Fruit fly (Drosophila melanogaster) whole organism, embryonic: ENCODE measurements around the gene rasp.

Source experiments
- Aef1 ChIP-seq: fragments of 200-800 bp; sonication (Bioruptor generic); IDR thresholded peaks from 3 replicates; pipeline ENCODE4 v1.3.6; 2022; ENCODE audit warnings: missing biosample characterization, missing genetic modification characterization
- Atf3 ChIP-seq: fragments of 200-800 bp; sonication (Bioruptor generic); optimal IDR thresholded peaks from 3 replicates; lab custom pipeline; 2016; ENCODE audit warnings: missing biosample characterization, missing genetic modification characterization
- Bdp1 ChIP-seq: fragments of 200-800 bp; sonication (Bioruptor generic); optimal IDR thresholded peaks from 3 replicates; lab custom pipeline; 2016; ENCODE audit warnings: missing biosample characterization, missing genetic modification characterization
- CG10431 ChIP-seq: fragments of 200-800 bp; sonication (Bioruptor generic); optimal IDR thresholded peaks from 3 replicates; lab custom pipeline; 2018; ENCODE audit warnings: missing biosample characterization, mild to moderate bottlenecking, missing genetic modification characterization
- CG10654 ChIP-seq: fragments of 200-800 bp; sonication (Bioruptor generic); optimal IDR thresholded peaks from 2 replicates; lab custom pipeline; 2016; ENCODE audit warnings: missing biosample characterization, missing genetic modification characterization
- CG11723 ChIP-seq: fragments of 200-800 bp; sonication (Bioruptor generic); optimal IDR thresholded peaks from 2 replicates; lab custom pipeline; 2017; ENCODE audit warnings: missing biosample characterization, mild to moderate bottlenecking, missing genetic modification characterization
- CG12071 ChIP-seq: fragments of 200-800 bp; sonication (Bioruptor generic); optimal IDR thresholded peaks from 3 replicates; lab custom pipeline; 2018; ENCODE audit warnings: missing biosample characterization, mild to moderate bottlenecking, missing genetic modification characterization
- CG12299 ChIP-seq: fragments of 200-800 bp; sonication (Bioruptor generic); optimal IDR thresholded peaks from 2 replicates; lab custom pipeline; 2018; ENCODE audit warnings: missing biosample characterization, mild to moderate bottlenecking, missing genetic modification characterization
- CG1233 ChIP-seq: fragments of 200-800 bp; sonication (Bioruptor generic); optimal IDR thresholded peaks from 4 replicates; lab custom pipeline; 2018; ENCODE audit warnings: missing biosample characterization, mild to moderate bottlenecking, missing genetic modification characterization
- CG12744 ChIP-seq: fragments of 200-800 bp; sonication (Bioruptor generic); optimal IDR thresholded peaks from 2 replicates; lab custom pipeline; 2016; ENCODE audit warnings: missing biosample characterization, missing genetic modification characterization
- CG13624 ChIP-seq: fragments of 200-800 bp; sonication (Bioruptor generic); optimal IDR thresholded peaks from 2 replicates; lab custom pipeline; 2016; ENCODE audit warnings: missing biosample characterization, missing genetic modification characterization
- CG17385 ChIP-seq: fragments of 200-800 bp; sonication (Bioruptor generic); optimal IDR thresholded peaks from 3 replicates; lab custom pipeline; 2018; ENCODE audit warnings: missing biosample characterization, mild to moderate bottlenecking, missing genetic modification characterization
- CG2889 ChIP-seq: fragments of 200-800 bp; sonication (Bioruptor generic); IDR thresholded peaks from 3 replicates; pipeline ENCODE4 v1.3.6; 2022; ENCODE audit warnings: missing biosample characterization, missing genetic modification characterization
- CG30020 ChIP-seq: fragments of 200-800 bp; optimal IDR thresholded peaks from 2 replicates; lab custom pipeline; 2019; ENCODE audit warnings: missing biosample characterization, mild to moderate bottlenecking, missing genetic modification characterization, moderate library complexity
- CG34224 ChIP-seq: fragments of 200-800 bp; sonication (Bioruptor generic); IDR thresholded peaks from 3 replicates; pipeline ENCODE4 v1.3.6; 2022; ENCODE audit warnings: missing biosample characterization, missing genetic modification characterization; ENCODE audit not compliant: partially characterized antibody
- CG3726 ChIP-seq: fragments of 200-800 bp; sonication (Bioruptor generic); IDR thresholded peaks from 3 replicates; pipeline ENCODE4, ENCODE4 v1.3.6; 2022; ENCODE audit warnings: missing biosample characterization, missing genetic modification characterization
- CG3847 ChIP-seq: fragments of 200-800 bp; sonication (Bioruptor generic); IDR thresholded peaks from 2 replicates; pipeline ENCODE4 v1.3.6; 2022; ENCODE audit warnings: missing biosample characterization, missing genetic modification characterization
- CG6765 ChIP-seq: fragments of 200-800 bp; sonication (Bioruptor generic); optimal IDR thresholded peaks from 3 replicates; lab custom pipeline; 2017; ENCODE audit warnings: missing biosample characterization, mild to moderate bottlenecking, missing genetic modification characterization
- CG7271 ChIP-seq: fragments of 200-800 bp; sonication (Bioruptor generic); optimal IDR thresholded peaks from 2 replicates; lab custom pipeline; 2018; ENCODE audit warnings: missing biosample characterization, mild to moderate bottlenecking, missing genetic modification characterization, moderate library complexity
- CHES-1-like ChIP-seq: fragments of 200-800 bp; sonication (Bioruptor generic); optimal IDR thresholded peaks from 2 replicates; lab custom pipeline; 2016; ENCODE audit warnings: missing biosample characterization, missing genetic modification characterization
- CrebB ChIP-seq: fragments of 200-800 bp; sonication (Bioruptor generic); optimal IDR thresholded peaks from 3 replicates; lab custom pipeline; 2018; ENCODE audit warnings: missing biosample characterization, mild to moderate bottlenecking, missing genetic modification characterization
- Deaf1 ChIP-seq: fragments of 200-800 bp; optimal IDR thresholded peaks from 3 replicates; lab custom pipeline; 2019; ENCODE audit warnings: missing biosample characterization, mild to moderate bottlenecking, missing genetic modification characterization, moderate library complexity
- Doc3 ChIP-seq: fragments of 200-800 bp; sonication (Bioruptor generic); IDR thresholded peaks from 3 replicates; pipeline ENCODE4 v1.3.6; 2022; ENCODE audit warnings: missing biosample characterization, missing genetic modification characterization; ENCODE audit not compliant: partially characterized antibody
- Drgx ChIP-seq: fragments of 200-800 bp; sonication (Bioruptor generic); IDR thresholded peaks from 2 replicates; pipeline ENCODE4 v1.3.6; 2022; ENCODE audit warnings: missing biosample characterization, missing genetic modification characterization
- Gug ChIP-seq: fragments of 200-800 bp; sonication (Bioruptor generic); IDR thresholded peaks from 4 replicates; pipeline ENCODE4 v1.3.6; 2022; ENCODE audit warnings: missing biosample characterization, missing genetic modification characterization
- H15 ChIP-seq: fragments of 200-800 bp; sonication (Bioruptor generic); IDR thresholded peaks from 3 replicates; pipeline ENCODE4 v1.3.6; 2022; ENCODE audit warnings: missing biosample characterization, missing genetic modification characterization
- Hr39 ChIP-seq: fragments of >200 bp; optimal IDR thresholded peaks from 2 replicates; lab custom pipeline; 2017
- Hr51 ChIP-seq, 2 experiments: fragments of 200-800 bp; sonication (Bioruptor generic); optimal IDR thresholded peaks; 2 replicates in 1 of 2; 3 replicates in 1 of 2; lab custom pipeline; 2016 to 2018; ENCODE audit warnings: missing biosample characterization in 2 of 2, missing genetic modification characterization in 2 of 2, mild to moderate bottlenecking in 1 of 2, moderate library complexity in 1 of 2
- Hr78 ChIP-seq, 2 experiments: fragments of 200-800 bp in 1 of 2; fragments of >200 bp in 1 of 2; sonication (Bioruptor generic) in 1 of 2; optimal IDR thresholded peaks; 2 replicates each; lab custom pipeline; 2017 to 2019; ENCODE audit warnings: missing biosample characterization in 2 of 2, missing genetic modification characterization in 2 of 2, mild to moderate bottlenecking in 1 of 2, moderate library complexity in 1 of 2
- Med ChIP-seq: fragments of 200-800 bp; sonication (Bioruptor generic); peaks from one replicate; lab custom pipeline; 2016; ENCODE audit warnings: missing biosample characterization, missing genetic modification characterization, mild to moderate bottlenecking, inconsistent platforms, moderate library complexity
- Nf-YB ChIP-seq: fragments of 200-800 bp; sonication (Bioruptor generic); optimal IDR thresholded peaks from 3 replicates; lab custom pipeline; 2019; ENCODE audit warnings: missing biosample characterization, mild to moderate bottlenecking, missing genetic modification characterization, moderate library complexity
- Ravus ChIP-seq: fragments of 200-800 bp; sonication (Bioruptor generic); IDR thresholded peaks from 2 replicates; pipeline ENCODE4 v1.3.6; 2022; ENCODE audit warnings: missing biosample characterization, missing genetic modification characterization
- Sin3A ChIP-seq: fragments of >200 bp; optimal IDR thresholded peaks from 2 replicates; lab custom pipeline; 2018
- Spps ChIP-seq: fragments of 200-800 bp; sonication (Bioruptor generic); optimal IDR thresholded peaks from 2 replicates; lab custom pipeline; 2018; ENCODE audit warnings: missing biosample characterization, mild to moderate bottlenecking, missing genetic modification characterization
- Stat92E ChIP-seq, 3 experiments: fragments of >200 bp in 2 of 3; fragments of 200-800 bp in 1 of 3; sonication (Bioruptor generic) in 1 of 3; optimal IDR thresholded peaks; 2 replicates each; lab custom pipeline; 2017 to 2019; ENCODE audit warnings: missing biosample characterization in 3 of 3, missing genetic modification characterization in 3 of 3, mild to moderate bottlenecking in 1 of 3, moderate library complexity in 1 of 3
- Trl ChIP-seq, 3 experiments: fragments of >200 bp in 2 of 3; fragments of 200-800 bp in 1 of 3; sonication (Bioruptor generic) in 1 of 3; optimal IDR thresholded peaks; 2 replicates in 1 of 3; 3 replicates in 2 of 3; lab custom pipeline; 2016 to 2017; ENCODE audit warnings: missing biosample characterization in 1 of 3, missing genetic modification characterization in 1 of 3
- chm ChIP-seq: fragments of 200-800 bp; sonication (Bioruptor generic); IDR thresholded peaks from 2 replicates; pipeline ENCODE4 v1.3.6; 2022; ENCODE audit warnings: missing biosample characterization, missing genetic modification characterization
- chn ChIP-seq: fragments of 200-800 bp; sonication (Bioruptor generic); optimal IDR thresholded peaks from 2 replicates; lab custom pipeline; 2016; ENCODE audit warnings: missing biosample characterization, missing genetic modification characterization
- dysf ChIP-seq: fragments of 200-800 bp; sonication (Bioruptor generic); IDR thresholded peaks from 3 replicates; pipeline ENCODE4 v1.3.6; 2022; ENCODE audit warnings: missing biosample characterization, missing genetic modification characterization
- gsb-n ChIP-seq: fragments of 200-800 bp; sonication (Bioruptor generic); optimal IDR thresholded peaks from 3 replicates; lab custom pipeline; 2018; ENCODE audit warnings: missing biosample characterization, mild to moderate bottlenecking, missing genetic modification characterization
- hb ChIP-seq: fragments of 200-800 bp; sonication (Bioruptor generic); IDR thresholded peaks from 3 replicates; pipeline ENCODE4 v1.3.6; 2022; ENCODE audit warnings: missing biosample characterization, missing genetic modification characterization; ENCODE audit not compliant: partially characterized antibody
- kni ChIP-seq: fragments of 200-800 bp; sonication (Bioruptor generic); optimal IDR thresholded peaks from 3 replicates; lab custom pipeline; 2017; ENCODE audit warnings: mild to moderate bottlenecking, missing biosample characterization, missing genetic modification reagents, missing genetic modification characterization
- lmd ChIP-seq: fragments of 200-800 bp; sonication (Bioruptor generic); IDR thresholded peaks from 2 replicates; pipeline ENCODE4 v1.3.6; 2022; ENCODE audit warnings: missing biosample characterization, missing genetic modification characterization
- prd ChIP-seq, 3 experiments: fragments of >200 bp in 2 of 3; fragments of 200-800 bp in 1 of 3; sonication (Bioruptor generic) in 1 of 3; optimal IDR thresholded peaks in 2 of 3; IDR thresholded peaks in 1 of 3; 2 replicates in 2 of 3; 3 replicates in 1 of 3; pipeline versions ENCODE4 v1.3.6 to Lab custom; 2017 to 2022; ENCODE audit warnings: missing biosample characterization in 1 of 3, missing genetic modification characterization in 1 of 3
- repo ChIP-seq: fragments of 200-800 bp; sonication (Bioruptor generic); optimal IDR thresholded peaks from 2 replicates; lab custom pipeline; 2016; ENCODE audit warnings: missing biosample characterization, missing genetic modification characterization
- sim ChIP-seq: fragments of 200-800 bp; sonication (Bioruptor generic); IDR thresholded peaks from 2 replicates; pipeline ENCODE4 v1.3.6; 2022; ENCODE audit warnings: missing biosample characterization, missing genetic modification characterization
- sob ChIP-seq: fragments of 200-800 bp; sonication (Bioruptor generic); IDR thresholded peaks from 2 replicates; pipeline ENCODE4 v1.3.6; 2022; ENCODE audit warnings: missing biosample characterization, missing genetic modification characterization
- usp ChIP-seq: fragments of >200 bp; optimal IDR thresholded peaks from 2 replicates; lab custom pipeline; 2017; ENCODE audit warnings: missing biosample characterization, missing genetic modification characterization
- wdn ChIP-seq: fragments of 200-800 bp; sonication (Bioruptor generic); IDR thresholded peaks from 2 replicates; pipeline ENCODE4 v1.3.6; 2022; ENCODE audit warnings: missing biosample characterization, missing genetic modification characterization
- yki ChIP-seq: fragments of >200 bp; optimal IDR thresholded peaks from 3 replicates; lab custom pipeline; 2018
- z ChIP-seq: fragments of 200-800 bp; sonication (Bioruptor generic); IDR thresholded peaks from 3 replicates; pipeline ENCODE4 v1.3.6; 2022; ENCODE audit warnings: missing biosample characterization, missing genetic modification characterization

Gene rasp

dm6 chr3L:3179474-3179873, 17.5 kb downstream of the rasp start (continued):
- TF ChIP-seq CG2889 (GFP tag; lab: Robert Waterston, UW) (peak; percentile 48; the same call in 1 of the 3 replicates), wdn (GFP tag; lab: Robert Waterston, UW) (peak; percentile 75), CG10431 (GFP tag; lab: Kevin White, UChicago) (peak; percentile 11), CG11723 (GFP tag; lab: Kevin White, UChicago) (peak; percentile 68), Deaf1 (tag; lab: Kevin White, UChicago) (no peak), chn (GFP tag; lab: Kevin White, UChicago) (peak; percentile 79), CG1233 (GFP tag; lab: Kevin White, UChicago) (peak; percentile 89), dysf (GFP tag; lab: Robert Waterston, UW) (peak; percentile 93), Hr51 (GFP tag; optimal IDR thresholded peaks at IDR 0.05; lab: Kevin White, UChicago) (peak; percentile 67 to 87), prd (optimal IDR thresholded peaks at IDR 0.05; lab: Kevin White, UChicago) (no peak), prd (GFP tag; IDR thresholded peaks at IDR 0.05; lab: Robert Waterston, UW) (peak; percentile 94), sim (GFP tag; lab: Robert Waterston, UW) (peak; percentile 78), CG10654 (GFP tag; lab: Kevin White, UChicago) (peak; percentile 78), Gug (peak; percentile 87), CG7271 (peak; percentile 55), H15 (peak; percentile 89), lmd (GFP tag; lab: Robert Waterston, UW) (peak; percentile 90), kni (GFP tag; lab: Kevin White, UChicago) (peak; percentile 8), Hr78 (GFP tag; optimal IDR thresholded peaks at IDR 0.05; lab: Kevin White, UChicago) (no peak), CG34224 (GFP tag; lab: Robert Waterston, UW) (no peak), sob (GFP tag; lab: Robert Waterston, UW) (peak; percentile 89), Drgx (GFP tag; lab: Robert Waterston, UW) (peak; percentile 90), Hr39 (lab: Kevin White, UChicago) (no peak), gsb-n (tag; lab: Kevin White, UChicago) (peak; percentile 83), Trl (optimal IDR thresholded peaks at IDR 0.05; lab: Kevin White, UChicago) (no peak), Trl (GFP tag; optimal IDR thresholded peaks at IDR 0.05; lab: Kevin White, UChicago) (peak; percentile 89), CG12744 (peak; percentile 80), usp (GFP tag; lab: Kevin White, UChicago) (no peak), CHES-1-like (GFP tag; lab: Kevin White, UChicago) (peak; percentile 56), CG30020 (tag; lab: Kevin White, UChicago) (no peak), yki (lab: Kevin White, UChicago) (no peak), CG13624 (GFP tag; lab: Kevin White, UChicago) (peak; percentile 78), CrebB (tag; lab: Kevin White, UChicago) (peak; percentile 70), repo (peak; percentile 80), Med (GFP tag; lab: Kevin White, UChicago) (peak; percentile 97), Aef1 (GFP tag; lab: Robert Waterston, UW) (peak; percentile 84), Sin3A (no peak), Doc3 (GFP tag; lab: Robert Waterston, UW) (no peak), CG12299 (tag; lab: Kevin White, UChicago) (peak; percentile 66), Stat92E (GFP tag; optimal IDR thresholded peaks at IDR 0.05; lab: Kevin White, UChicago) (peak in 1 of 3 experiments; percentile 64), CG17385 (GFP tag; lab: Kevin White, UChicago) (peak; percentile 82), z (GFP tag; lab: Robert Waterston, UW) (no peak), Nf-YB (GFP tag; lab: Kevin White, UChicago) (peak; percentile 69), CG3726 (peak; percentile 85), CG12071 (GFP tag; lab: Kevin White, UChicago) (no peak), Bdp1 (GFP tag; lab: Kevin White, UChicago) (peak; percentile 53), hb (GFP tag; lab: Robert Waterston, UW) (no peak), Atf3 (GFP tag; lab: Kevin White, UChicago) (peak; percentile 31), Ravus (GFP tag; lab: Robert Waterston, UW) (peak; percentile 53), CG6765 (GFP tag; lab: Kevin White, UChicago) (peak; percentile 84), Spps (tag; lab: Kevin White, UChicago) (peak; percentile 86), CG3847 (peak; percentile 70), chm (peak; percentile 88)
